Worm (Caenorhabditis elegans): ENCODE results near the gene Y54G11A.3.
A peak's percentile ranks its signal among the peaks of the same experiment; 100 is the strongest.

The Y54G11A.3 gene

ce11 chrII:14251400-14251940, 25.0 kb upstream of the Y54G11A.3 start:
- TF ChIP-seq mbf-1 (tag; optimal IDR thresholded peaks at IDR 0.05) = no peak
- peak; percentile 95 for TF ChIP-seq crh-2 (tag; optimal IDR thresholded peaks at IDR 0.05)
- no peak for TF ChIP-seq ztf-11 (tag; optimal IDR thresholded peaks at IDR 0.05)
- TF ChIP-seq dmd-4 (tag; optimal IDR thresholded peaks at IDR 0.05) = peak; percentile 20
- peak; percentile 66 for TF ChIP-seq ama-1 (optimal IDR thresholded peaks at IDR 0.05)
- TF ChIP-seq fos-1 (tag; optimal IDR thresholded peaks at IDR 0.05) = peak; percentile 31
- peak; percentile 76 for TF ChIP-seq mab-5 (tag; optimal IDR thresholded peaks at IDR 0.05)
- TF ChIP-seq F13H6.1 (tag; optimal IDR thresholded peaks at IDR 0.05) = peak; percentile 92
- no peak for TF ChIP-seq elt-3 (tag; optimal IDR thresholded peaks at IDR 0.05)
- peak; percentile 93 for TF ChIP-seq sma-9 (GFP tag; optimal IDR thresholded peaks at IDR 0.05)
- no peak for TF ChIP-seq sma-9 (tag; optimal IDR thresholded peaks at IDR 0.05)
- peak; percentile 51 to 81 for TF ChIP-seq mdl-1 (tag; optimal IDR thresholded peaks at IDR 0.05)
- TF ChIP-seq nhr-25 (tag; optimal IDR thresholded peaks at IDR 0.05) = peak; percentile 95
- TF ChIP-seq egl-27 (tag; optimal IDR thresholded peaks at IDR 0.05) = peak; percentile 18
- TF ChIP-seq zag-1 (tag; optimal IDR thresholded peaks at IDR 0.05) = peak; percentile 4
- TF ChIP-seq ZK546.5 (tag; optimal IDR thresholded peaks at IDR 0.05) = peak; percentile 57
- TF ChIP-seq lin-13 (GFP tag; optimal IDR thresholded peaks at IDR 0.05) = peak; percentile 90
- TF ChIP-seq lin-39 (tag; optimal IDR thresholded peaks at IDR 0.05) = no peak
- TF ChIP-seq elt-1 (tag; optimal IDR thresholded peaks at IDR 0.05) = no peak
- TF ChIP-seq nhr-77 (tag; optimal IDR thresholded peaks at IDR 0.05) = peak; percentile 53
- peak; percentile 86 for TF ChIP-seq blmp-1 (tag; optimal IDR thresholded peaks at IDR 0.05; ENCODE audit: insufficient read depth)
- TF ChIP-seq nhr-21 (tag; optimal IDR thresholded peaks at IDR 0.05) = peak; percentile 87
- TF ChIP-seq alr-1 (tag; optimal IDR thresholded peaks at IDR 0.05) = no peak
- peak; percentile 85 for TF ChIP-seq sem-4 (tag; optimal IDR thresholded peaks at IDR 0.05)
- TF ChIP-seq peb-1 (tag; optimal IDR thresholded peaks at IDR 0.05) = no peak
- peak; percentile 42 for TF ChIP-seq ceh-16 (tag; optimal IDR thresholded peaks at IDR 0.05)
- peak; percentile 69 for TF ChIP-seq unc-55 (GFP tag; optimal IDR thresholded peaks at IDR 0.05)
- TF ChIP-seq lin-11 (tag; optimal IDR thresholded peaks at IDR 0.05) = no peak
- TF ChIP-seq nhr-10 (tag; optimal IDR thresholded peaks at IDR 0.05) = peak; percentile 64
- peak; percentile 35 for TF ChIP-seq snpc-4 (tag; optimal IDR thresholded peaks at IDR 0.05)
- peak; percentile 79 for TF ChIP-seq nhr-129 (tag; optimal IDR thresholded peaks at IDR 0.05)
- no peak for TF ChIP-seq nhr-23 (tag; optimal IDR thresholded peaks at IDR 0.05)
- TF ChIP-seq ceh-82 (tag; optimal IDR thresholded peaks at IDR 0.05) = peak; percentile 10
- TF ChIP-seq C34F6.9 (tag; optimal IDR thresholded peaks at IDR 0.05) = peak; percentile 91
- TF ChIP-seq gmeb-1 (tag; optimal IDR thresholded peaks at IDR 0.05) = peak; percentile 97
- TF ChIP-seq unc-62 (GFP tag; optimal IDR thresholded peaks at IDR 0.05) = no peak
- peak; percentile 93 for TF ChIP-seq sma-3 (GFP tag; optimal IDR thresholded peaks at IDR 0.05)
- TF ChIP-seq nhr-12 (tag; optimal IDR thresholded peaks at IDR 0.05) = no peak
- TF ChIP-seq ztf-1 (GFP tag; conservative IDR thresholded peaks at IDR 0.05) = peak; percentile 73; the same call in 1 of the 2 replicates
- peak; percentile 86 for TF ChIP-seq ztf-4 (tag; optimal IDR thresholded peaks at IDR 0.05)
- TF ChIP-seq nhr-237 (tag; optimal IDR thresholded peaks at IDR 0.05) = no peak
- TF ChIP-seq lsy-2 (tag; optimal IDR thresholded peaks at IDR 0.05) = peak; percentile 85
- TF ChIP-seq unc-39 (tag; optimal IDR thresholded peaks at IDR 0.05) = no peak
- TF ChIP-seq nhr-11 (tag; optimal IDR thresholded peaks at IDR 0.05) = no peak
- no peak for TF ChIP-seq R02D3.7 (tag; optimal IDR thresholded peaks at IDR 0.05)
- TF ChIP-seq Y55F3AM.14 (GFP tag; optimal IDR thresholded peaks at IDR 0.05) = peak; percentile 93
- TF ChIP-seq nhr-6 (tag; optimal IDR thresholded peaks at IDR 0.05) = peak; percentile 85
- no peak for TF ChIP-seq skn-1 (tag; optimal IDR thresholded peaks at IDR 0.05)
- no peak for TF ChIP-seq aly-2 (tag; optimal IDR thresholded peaks at IDR 0.05)
